Fruit fly (Drosophila melanogaster) whole organism, embryonic: Measurements from ENCODE around the gene ND-30.
A peak's percentile ranks its signal among the peaks of the same experiment; 100 is the strongest.

Experiments used
- ATbp ChIP-seq: fragments of 200-800 bp; sonication (Bioruptor generic); optimal IDR thresholded peaks from 2 replicates; lab custom pipeline; 2017; ENCODE audit warnings: missing biosample characterization, mild to moderate bottlenecking, missing genetic modification characterization, missing genetic modification reagents
- B-H2 ChIP-seq: fragments of 200-800 bp; sonication (Bioruptor generic); optimal IDR thresholded peaks from 2 replicates; lab custom pipeline; 2018; ENCODE audit warnings: missing biosample characterization, mild to moderate bottlenecking, missing genetic modification characterization
- Bdp1 ChIP-seq: fragments of 200-800 bp; sonication (Bioruptor generic); optimal IDR thresholded peaks from 3 replicates; lab custom pipeline; 2016; ENCODE audit warnings: missing biosample characterization, missing genetic modification characterization
- CG10209 ChIP-seq: fragments of 200-800 bp; sonication (Bioruptor generic); optimal IDR thresholded peaks from 3 replicates; lab custom pipeline; 2017; ENCODE audit warnings: missing biosample characterization, mild to moderate bottlenecking, missing genetic modification characterization, missing genetic modification reagents
- CG10274 ChIP-seq: fragments of 200-800 bp; sonication (Bioruptor generic); optimal IDR thresholded peaks from 3 replicates; lab custom pipeline; 2017; ENCODE audit warnings: missing biosample characterization, mild to moderate bottlenecking, missing genetic modification characterization
- CG12071 ChIP-seq: fragments of 200-800 bp; sonication (Bioruptor generic); optimal IDR thresholded peaks from 3 replicates; lab custom pipeline; 2018; ENCODE audit warnings: missing biosample characterization, mild to moderate bottlenecking, missing genetic modification characterization
- CG12391 ChIP-seq: fragments of 200-800 bp; sonication (Bioruptor generic); optimal IDR thresholded peaks from 3 replicates; lab custom pipeline; 2018; ENCODE audit warnings: missing biosample characterization, mild to moderate bottlenecking, missing genetic modification characterization, moderate library complexity
- CG1529 ChIP-seq: fragments of 200-800 bp; sonication (Bioruptor generic); optimal IDR thresholded peaks from 3 replicates; lab custom pipeline; 2018; ENCODE audit warnings: missing biosample characterization, missing genetic modification characterization
- CG15514 ChIP-seq: fragments of 200-800 bp; sonication (Bioruptor generic); optimal IDR thresholded peaks from 3 replicates; lab custom pipeline; 2017; ENCODE audit warnings: missing biosample characterization, missing genetic modification characterization, mild to moderate bottlenecking, moderate library complexity, missing genetic modification reagents
- CG17359 ChIP-seq: fragments of 200-800 bp; sonication (Bioruptor generic); optimal IDR thresholded peaks from 3 replicates; lab custom pipeline; 2018; ENCODE audit warnings: missing biosample characterization, mild to moderate bottlenecking, missing genetic modification characterization, moderate library complexity
- CG17361 ChIP-seq: fragments of 200-800 bp; sonication (Bioruptor generic); IDR thresholded peaks from 3 replicates; pipeline ENCODE4 v1.3.6; 2022; ENCODE audit warnings: missing biosample characterization, missing genetic modification characterization
- CG18262 ChIP-seq: fragments of 200-800 bp; optimal IDR thresholded peaks from 3 replicates; lab custom pipeline; 2019; ENCODE audit warnings: missing biosample characterization, mild to moderate bottlenecking, missing genetic modification characterization, moderate library complexity
- CG18476 ChIP-seq: fragments of 200-800 bp; sonication (Bioruptor generic); optimal IDR thresholded peaks from 2 replicates; lab custom pipeline; 2016; ENCODE audit warnings: missing biosample characterization, mild to moderate bottlenecking, missing genetic modification characterization
- CG2678 ChIP-seq: fragments of 200-800 bp; sonication (Bioruptor generic); optimal IDR thresholded peaks from 3 replicates; lab custom pipeline; 2019; ENCODE audit warnings: missing biosample characterization, mild to moderate bottlenecking, missing genetic modification characterization, moderate library complexity
- CG2712 ChIP-seq: fragments of 200-800 bp; optimal IDR thresholded peaks from 3 replicates; lab custom pipeline; 2019; ENCODE audit warnings: missing biosample characterization, mild to moderate bottlenecking, missing genetic modification characterization, moderate library complexity
- CG2889 ChIP-seq: fragments of 200-800 bp; sonication (Bioruptor generic); IDR thresholded peaks from 3 replicates; pipeline ENCODE4 v1.3.6; 2022; ENCODE audit warnings: missing biosample characterization, missing genetic modification characterization
- CG32532 ChIP-seq: fragments of 200-800 bp; sonication (Bioruptor generic); IDR thresholded peaks from 2 replicates; pipeline ENCODE4 v1.3.6; 2022; ENCODE audit warnings: missing biosample characterization, missing genetic modification characterization
- CG3726 ChIP-seq: fragments of 200-800 bp; sonication (Bioruptor generic); IDR thresholded peaks from 3 replicates; pipeline ENCODE4, ENCODE4 v1.3.6; 2022; ENCODE audit warnings: missing biosample characterization, missing genetic modification characterization
- CG4360 ChIP-seq: fragments of 200-800 bp; sonication (Bioruptor generic); IDR thresholded peaks from 2 replicates; pipeline ENCODE4 v1.3.6; 2022; ENCODE audit warnings: missing biosample characterization, missing genetic modification characterization
- CG6272 ChIP-seq: fragments of 200-800 bp; sonication (Bioruptor generic); IDR thresholded peaks from 2 replicates; pipeline ENCODE4 v1.3.6; 2022; ENCODE audit warnings: missing biosample characterization, missing genetic modification characterization
- CG7987 ChIP-seq: fragments of 200-800 bp; sonication (Bioruptor generic); optimal IDR thresholded peaks from 2 replicates; lab custom pipeline; 2018; ENCODE audit warnings: missing biosample characterization, mild to moderate bottlenecking, missing genetic modification characterization, moderate library complexity
- CG8290 ChIP-seq, 3 experiments: fragments of 200-800 bp; sonication (Bioruptor generic); optimal IDR thresholded peaks; 2 replicates each; lab custom pipeline; 2016 to 2019; ENCODE audit warnings: missing biosample characterization in 3 of 3, missing genetic modification characterization in 3 of 3, mild to moderate bottlenecking in 2 of 3, moderate library complexity in 1 of 3
- CG8924 ChIP-seq: fragments of 200-800 bp; optimal IDR thresholded peaks from 3 replicates; lab custom pipeline; 2019; ENCODE audit warnings: missing biosample characterization, mild to moderate bottlenecking, missing genetic modification characterization, moderate library complexity
- CG9215 ChIP-seq: fragments of 200-800 bp; sonication (Bioruptor generic); IDR thresholded peaks from 2 replicates; pipeline ENCODE4 v1.3.6; 2022; ENCODE audit warnings: missing biosample characterization, missing genetic modification characterization
- Dbx ChIP-seq: fragments of 200-800 bp; sonication (Bioruptor generic); IDR thresholded peaks from 3 replicates; pipeline ENCODE4 v1.3.6; 2022; ENCODE audit warnings: missing biosample characterization, missing genetic modification characterization
- Dek ChIP-seq: fragments of 200-800 bp; sonication (Bioruptor generic); optimal IDR thresholded peaks from 3 replicates; lab custom pipeline; 2019; ENCODE audit warnings: missing biosample characterization, mild to moderate bottlenecking, missing genetic modification characterization, moderate library complexity
- E2f2 ChIP-seq: fragments of 200-800 bp; sonication (Bioruptor generic); IDR thresholded peaks from 2 replicates; pipeline ENCODE4 v1.3.6; 2022; ENCODE audit warnings: missing biosample characterization, missing genetic modification characterization
- Fer3 ChIP-seq: fragments of 200-800 bp; sonication (Bioruptor generic); optimal IDR thresholded peaks from 2 replicates; lab custom pipeline; 2018; ENCODE audit warnings: missing biosample characterization, mild to moderate bottlenecking, missing genetic modification characterization, moderate library complexity
- Hr51 ChIP-seq, 2 experiments: fragments of 200-800 bp; sonication (Bioruptor generic); optimal IDR thresholded peaks; 2 replicates in 1 of 2; 3 replicates in 1 of 2; lab custom pipeline; 2016 to 2018; ENCODE audit warnings: missing biosample characterization in 2 of 2, missing genetic modification characterization in 2 of 2, mild to moderate bottlenecking in 1 of 2, moderate library complexity in 1 of 2
- Med ChIP-seq: fragments of 200-800 bp; sonication (Bioruptor generic); peaks from one replicate; lab custom pipeline; 2016; ENCODE audit warnings: missing biosample characterization, missing genetic modification characterization, mild to moderate bottlenecking, inconsistent platforms, moderate library complexity
- Meics ChIP-seq: fragments of 200-800 bp; sonication (Bioruptor generic); optimal IDR thresholded peaks from 2 replicates; lab custom pipeline; 2017; ENCODE audit warnings: missing biosample characterization, mild to moderate bottlenecking, missing genetic modification characterization
- NFAT ChIP-seq: fragments of 200-800 bp; sonication (Bioruptor generic); IDR thresholded peaks from 2 replicates; pipeline ENCODE4 v1.3.6; 2022; ENCODE audit warnings: missing biosample characterization, missing genetic modification characterization
- PHDP ChIP-seq: fragments of 200-800 bp; sonication (Bioruptor generic); optimal IDR thresholded peaks from 3 replicates; lab custom pipeline; 2018; ENCODE audit warnings: missing biosample characterization, mild to moderate bottlenecking, missing genetic modification characterization, moderate library complexity
- amos ChIP-seq: fragments of 200-800 bp; sonication (Bioruptor generic); IDR thresholded peaks from 2 replicates; pipeline ENCODE4 v1.3.6; 2022; ENCODE audit warnings: missing biosample characterization, missing genetic modification characterization; ENCODE audit not compliant: partially characterized antibody
- caup ChIP-seq: fragments of 200-800 bp; sonication (Bioruptor generic); optimal IDR thresholded peaks from 3 replicates; lab custom pipeline; 2017; ENCODE audit warnings: missing biosample characterization, mild to moderate bottlenecking, missing genetic modification characterization, moderate library complexity; ENCODE audit not compliant: severe bottlenecking
- chinmo ChIP-seq: fragments of 200-800 bp; sonication (Bioruptor generic); IDR thresholded peaks from 4 replicates; pipeline ENCODE4 v1.3.6; 2022; ENCODE audit warnings: missing biosample characterization, missing genetic modification characterization; ENCODE audit not compliant: partially characterized antibody
- cwo ChIP-seq: fragments of 200-800 bp; sonication (Bioruptor generic); optimal IDR thresholded peaks from 3 replicates; lab custom pipeline; 2017; ENCODE audit warnings: missing biosample characterization, missing genetic modification characterization, mild to moderate bottlenecking, moderate library complexity, missing genetic modification reagents
- dmrt99B ChIP-seq: fragments of 200-800 bp; sonication (Bioruptor generic); optimal IDR thresholded peaks from 2 replicates; lab custom pipeline; 2018; ENCODE audit warnings: missing biosample characterization, mild to moderate bottlenecking, missing genetic modification characterization, moderate library complexity
- dpn ChIP-seq, 2 experiments: fragments of 200-800 bp; sonication (Bioruptor generic); optimal IDR thresholded peaks; 3 replicates each; lab custom pipeline; 2016; ENCODE audit warnings: missing biosample characterization in 2 of 2, missing genetic modification characterization in 2 of 2
- gem ChIP-seq: fragments of 200-800 bp; sonication (Bioruptor generic); optimal IDR thresholded peaks from 2 replicates; lab custom pipeline; 2019; ENCODE audit warnings: missing biosample characterization, mild to moderate bottlenecking, missing genetic modification characterization, moderate library complexity
- hkb ChIP-seq, 2 experiments: fragments of 200-800 bp in 1 of 2; fragments of >200 bp in 1 of 2; sonication (Bioruptor generic) in 1 of 2; IDR thresholded peaks in 1 of 2; optimal IDR thresholded peaks in 1 of 2; 2 replicates each; pipeline versions ENCODE4 v1.3.6 to Lab custom; 2017 to 2022; ENCODE audit warnings: missing biosample characterization in 1 of 2, missing genetic modification characterization in 1 of 2
- kay ChIP-seq: fragments of 200-800 bp; sonication (Bioruptor generic); optimal IDR thresholded peaks from 2 replicates; lab custom pipeline; 2016; ENCODE audit warnings: missing biosample characterization, missing genetic modification characterization
- lab ChIP-seq: fragments of 200-800 bp; sonication (Bioruptor generic); optimal IDR thresholded peaks from 3 replicates; lab custom pipeline; 2017; ENCODE audit warnings: missing biosample characterization, missing genetic modification characterization, mild to moderate bottlenecking, moderate library complexity, missing genetic modification reagents
- pnt ChIP-seq: fragments of 200-800 bp; sonication (Bioruptor generic); optimal IDR thresholded peaks from 3 replicates; lab custom pipeline; 2016; ENCODE audit warnings: missing biosample characterization, missing genetic modification characterization
- sens-2 ChIP-seq: fragments of 200-800 bp; sonication (Bioruptor generic); IDR thresholded peaks from 2 replicates; pipeline ENCODE4 v1.3.6; 2022; ENCODE audit warnings: missing biosample characterization, missing genetic modification characterization
- seq ChIP-seq: fragments of 200-800 bp; sonication (Bioruptor generic); IDR thresholded peaks from 2 replicates; pipeline ENCODE4 v1.3.6; 2022; ENCODE audit warnings: missing biosample characterization, missing genetic modification characterization
- slbo ChIP-seq: fragments of 200-800 bp; sonication (Bioruptor generic); IDR thresholded peaks from 2 replicates; pipeline ENCODE4 v1.3.6; 2022; ENCODE audit warnings: missing biosample characterization, missing genetic modification characterization
- unc-4 ChIP-seq: fragments of 200-800 bp; sonication (Bioruptor generic); IDR thresholded peaks from 2 replicates; pipeline ENCODE4 v1.3.6; 2022; ENCODE audit warnings: missing biosample characterization, missing genetic modification characterization; ENCODE audit not compliant: partially characterized antibody

The ND-30 gene

dm6 chr3L:3134064-3134545, 25.3 kb downstream of the ND-30 start:
- TF ChIP-seq amos (GFP tag; lab: Robert Waterston, UW) (peak; percentile 32; the same call in 1 of the 2 replicates), CG1529 (GFP tag; lab: Kevin White, UChicago) (no peak), CG6272 (no peak), CG4360 (no peak), CG2712 (tag; lab: Kevin White, UChicago) (peak; percentile 13), CG3726 (GFP tag; lab: Robert Waterston, UW) (no peak), CG10274 (GFP tag; lab: Kevin White, UChicago) (no peak), dmrt99B (peak; percentile 8), CG18476 (GFP tag; lab: Kevin White, UChicago) (no peak), cwo (peak; percentile 20), CG32532 (GFP tag; lab: Robert Waterston, UW) (peak; percentile 43), E2f2 (GFP tag; lab: Robert Waterston, UW) (peak; percentile 29; the same call in 1 of the 2 replicates), NFAT (peak; percentile 41; the same call in 1 of the 2 replicates), CG9215 (GFP tag; lab: Robert Waterston, UW) (no peak), pnt (no peak), CG8290 (GFP tag; optimal IDR thresholded peaks at IDR 0.05; lab: Kevin White, UChicago) (no peak), CG8290 (tag; optimal IDR thresholded peaks at IDR 0.05; lab: Kevin White, UChicago) (peak in 1 of 2 experiments; percentile 29), kay (no peak), slbo (GFP tag; lab: Robert Waterston, UW) (0 out of 2 replicates have a peak, but pooled peaks have one; percentile 4), dpn (GFP tag; optimal IDR thresholded peaks at IDR 0.05; lab: Kevin White, UChicago) (no peak), B-H2 (GFP tag; lab: Kevin White, UChicago) (peak; percentile 30), Dek (tag; lab: Kevin White, UChicago) (peak; percentile 11), Med (GFP tag; lab: Kevin White, UChicago) (peak; percentile 87), CG17361 (0 out of 3 replicates have a peak, but pooled peaks have one; percentile 24), Fer3 (tag; lab: Kevin White, UChicago) (peak; percentile 10), CG12391 (tag; lab: Kevin White, UChicago) (peak; percentile 29), lab (GFP tag; lab: Kevin White, UChicago) (peak; percentile 46), Hr51 (GFP tag; optimal IDR thresholded peaks at IDR 0.05; lab: Kevin White, UChicago) (peak in 1 of 2 experiments; percentile 45), Meics (GFP tag; lab: Kevin White, UChicago) (peak; percentile 58), Bdp1 (GFP tag; lab: Kevin White, UChicago) (no peak), CG10209 (GFP tag; lab: Kevin White, UChicago) (peak; percentile 21), CG2678 (peak; percentile 58), hkb (optimal IDR thresholded peaks at IDR 0.05; lab: Kevin White, UChicago) (no peak), hkb (GFP tag; IDR thresholded peaks at IDR 0.05; lab: Robert Waterston, UW) (no peak), unc-4 (GFP tag; lab: Robert Waterston, UW) (no peak), ATbp (no peak), sens-2 (GFP tag; lab: Robert Waterston, UW) (no peak), CG17359 (no peak), seq (GFP tag; lab: Robert Waterston, UW) (no peak), CG2889 (no peak), CG8924 (tag; lab: Kevin White, UChicago) (peak; percentile 20), caup (GFP tag; lab: Kevin White, UChicago) (peak; percentile 14), CG18262 (tag; lab: Kevin White, UChicago) (peak; percentile 15), Dbx (GFP tag; lab: Robert Waterston, UW) (peak; percentile 50; the same call in 1 of the 3 replicates), PHDP (tag; lab: Kevin White, UChicago) (peak; percentile 14), chinmo (GFP tag; lab: Robert Waterston, UW) (peak; percentile 70; the same call in 1 of the 4 replicates), CG12071 (GFP tag; lab: Kevin White, UChicago) (peak; percentile 26), gem (tag; lab: Kevin White, UChicago) (peak; percentile 52), CG15514 (GFP tag; lab: Kevin White, UChicago) (peak; percentile 30), CG7987 (GFP tag; lab: Kevin White, UChicago) (peak; percentile 32)
